Worm (Caenorhabditis elegans) whole organism, L4 larva: Measurements from ENCODE around the gene T20D3.14.
A peak's percentile ranks its signal among the peaks of the same experiment; 100 is the strongest.

Experiments
- F26F4.8 ChIP-seq: fragments of 200-800 bp; sonication (Bioruptor generic); conservative IDR thresholded peaks from 2 replicates; pipeline ENCODE4 v1.3.6; 2022; ENCODE audit warnings: missing genetic modification characterization, missing compliant biosample characterization
- F37D6.2 ChIP-seq: sonication (generic microtip); optimal IDR thresholded peaks from 2 replicates; lab custom pipeline; 2016; ENCODE audit warnings: mild to moderate bottlenecking, missing genetic modification characterization, missing compliant biosample characterization
- T26A8.4 ChIP-seq: fragments of 200-800 bp; sonication (Bioruptor generic); IDR thresholded peaks from 2 replicates; pipeline ENCODE4 v1.3.6; 2022; ENCODE audit warnings: missing genetic modification characterization, missing compliant biosample characterization
- Y105C5A.15 ChIP-seq: fragments of 200-800 bp; sonication (Bioruptor generic); IDR thresholded peaks from 2 replicates; pipeline ENCODE4 v1.3.6; 2022; ENCODE audit warnings: missing genetic modification characterization, missing compliant biosample characterization
- Y48G9A.11 ChIP-seq: fragments of 200-800 bp; sonication (Bioruptor generic); IDR thresholded peaks from 2 replicates; pipeline ENCODE4 v1.3.6; 2022; ENCODE audit warnings: missing genetic modification reagents, missing genetic modification characterization, missing compliant biosample characterization
- Y75B8A.6 ChIP-seq: fragments of 200-800 bp; sonication (Bioruptor generic); IDR thresholded peaks from 2 replicates; pipeline ENCODE4 v1.3.6; 2022; ENCODE audit warnings: missing genetic modification reagents, missing genetic modification characterization, missing compliant biosample characterization
- aha-1 ChIP-seq: fragments of 150-350 bp; peaks from one replicate; lab custom pipeline; 2014; ENCODE audit warnings: missing biosample characterization, missing genetic modification characterization
- arid-1 ChIP-seq: fragments of 200-800 bp; sonication (Bioruptor generic); conservative IDR thresholded peaks from 2 replicates; pipeline ENCODE4 v1.3.6; 2022; ENCODE audit warnings: missing genetic modification reagents, missing genetic modification characterization, missing compliant biosample characterization
- attf-4 ChIP-seq: sonication (generic microtip); optimal IDR thresholded peaks from 3 replicates; lab custom pipeline; 2017; ENCODE audit warnings: missing biosample characterization, missing genetic modification characterization
- ceh-32 ChIP-seq: sonication (generic microtip); optimal IDR thresholded peaks from 2 replicates; lab custom pipeline; 2016; ENCODE audit warnings: mild to moderate bottlenecking, missing genetic modification characterization, missing compliant biosample characterization; ENCODE audit not compliant: poor library complexity
- ceh-44 ChIP-seq: fragments of 200-800 bp; sonication (Bioruptor generic); IDR thresholded peaks from 2 replicates; pipeline ENCODE4 v1.3.6; 2022; ENCODE audit warnings: missing genetic modification reagents, missing genetic modification characterization, missing compliant biosample characterization
- ceh-62 ChIP-seq: sonication (generic microtip); optimal IDR thresholded peaks from 2 replicates; lab custom pipeline; 2017; ENCODE audit warnings: missing biosample characterization, missing genetic modification characterization
- cey-2 ChIP-seq: sonication (generic microtip); optimal IDR thresholded peaks from 3 replicates; lab custom pipeline; 2017; ENCODE audit warnings: missing genetic modification characterization, mild to moderate bottlenecking, missing compliant biosample characterization, antibody characterized with exemption, borderline replicate concordance; ENCODE audit not compliant: insufficient read depth
- daf-12 ChIP-seq: fragments of 150-350 bp; optimal IDR thresholded peaks from 2 replicates; lab custom pipeline; 2014; ENCODE audit warnings: missing biosample characterization, missing genetic modification reagents, missing genetic modification characterization
- daf-16 ChIP-seq, 3 experiments: sonication (generic microtip); optimal IDR thresholded peaks; 2 replicates each; lab custom pipeline; 2016 to 2017; ENCODE audit warnings: missing genetic modification characterization in 3 of 3, missing genetic modification reagents in 3 of 3, mild to moderate bottlenecking in 2 of 3, missing compliant biosample characterization in 2 of 3, missing biosample characterization in 1 of 3, moderate library complexity in 1 of 3
- daf-19 ChIP-seq: fragments of 200-800 bp; sonication (Bioruptor generic); conservative IDR thresholded peaks from 2 replicates; pipeline ENCODE4 v1.3.6; 2022; ENCODE audit warnings: missing genetic modification characterization, missing compliant biosample characterization
- dpl-1 ChIP-seq: fragments of 150-350 bp; optimal IDR thresholded peaks from 2 replicates; lab custom pipeline; 2014; ENCODE audit warnings: missing biosample characterization, missing genetic modification reagents, missing genetic modification characterization
- duxl-1 ChIP-seq: sonication (generic microtip); optimal IDR thresholded peaks from 2 replicates; lab custom pipeline; 2016; ENCODE audit warnings: mild to moderate bottlenecking, missing genetic modification characterization, moderate library complexity, missing compliant biosample characterization; ENCODE audit not compliant: poor library complexity
- dve-1 ChIP-seq: sonication (generic microtip); optimal IDR thresholded peaks from 2 replicates; lab custom pipeline; 2017; ENCODE audit warnings: antibody characterized with exemption, mild to moderate bottlenecking, missing genetic modification characterization, missing compliant biosample characterization; ENCODE audit not compliant: insufficient read depth
- egl-27 ChIP-seq: sonication (generic microtip); optimal IDR thresholded peaks from 3 replicates; lab custom pipeline; 2017; ENCODE audit warnings: missing biosample characterization, missing genetic modification reagents, missing genetic modification characterization
- hif-1 ChIP-seq, 2 experiments: sonication (generic microtip); optimal IDR thresholded peaks; 2 replicates each; lab custom pipeline; 2016 to 2017; ENCODE audit warnings: missing compliant biosample characterization in 2 of 2, missing genetic modification characterization in 2 of 2, missing genetic modification reagents in 2 of 2, missing genotype in 2 of 2, mild to moderate bottlenecking in 1 of 2
- hmg-1.1 ChIP-seq: fragments of 200-800 bp; sonication (Bioruptor generic); IDR thresholded peaks from 2 replicates; pipeline ENCODE4 v1.3.6; 2022; ENCODE audit warnings: missing genetic modification reagents, missing genetic modification characterization, missing compliant biosample characterization
- jun-1 ChIP-seq: fragments of 150-350 bp; optimal IDR thresholded peaks from 2 replicates; lab custom pipeline; 2014; ENCODE audit warnings: missing biosample characterization, missing genetic modification reagents, missing genetic modification characterization
- lim-7 ChIP-seq: fragments of 200-800 bp; sonication (Bioruptor generic); IDR thresholded peaks from 2 replicates; pipeline ENCODE4 v1.3.6; 2022; ENCODE audit warnings: missing genetic modification characterization, missing compliant biosample characterization
- lin-39 ChIP-seq: fragments of 150-350 bp; optimal IDR thresholded peaks from 2 replicates; lab custom pipeline; 2014; ENCODE audit warnings: missing biosample characterization, missing genetic modification reagents, missing genetic modification characterization
- lir-3 ChIP-seq: sonication (generic microtip); optimal IDR thresholded peaks from 2 replicates; lab custom pipeline; 2016; ENCODE audit warnings: mild to moderate bottlenecking, missing genetic modification characterization, missing compliant biosample characterization
- madf-5 ChIP-seq, 2 experiments: fragments of 200-800 bp; sonication (Bioruptor generic); IDR thresholded peaks; 2 replicates each; pipeline ENCODE4 v1.3.6; 2022; ENCODE audit warnings: missing compliant biosample characterization in 2 of 2, missing genetic modification characterization in 2 of 2
- mdl-1 ChIP-seq, 2 experiments: fragments of 150-350 bp in 1 of 2; sonication (generic microtip) in 1 of 2; optimal IDR thresholded peaks; 2 replicates each; lab custom pipeline; 2014 to 2017; ENCODE audit warnings: missing biosample characterization in 2 of 2, missing genetic modification characterization in 2 of 2
- mxl-3 ChIP-seq: fragments of 200-800 bp; sonication (Bioruptor generic); optimal IDR thresholded peaks from 2 replicates; lab custom pipeline; 2018; ENCODE audit warnings: mild to moderate bottlenecking, missing genetic modification characterization, missing compliant biosample characterization
- nhr-10 ChIP-seq: fragments of 150-350 bp; optimal IDR thresholded peaks from 2 replicates; lab custom pipeline; 2014; ENCODE audit warnings: missing biosample characterization, missing genetic modification characterization
- nhr-102 ChIP-seq: sonication (generic microtip); optimal IDR thresholded peaks from 2 replicates; lab custom pipeline; 2016; ENCODE audit warnings: mild to moderate bottlenecking, missing genetic modification characterization, moderate library complexity, missing compliant biosample characterization
- nhr-111 ChIP-seq: fragments of 200-800 bp; sonication (Bioruptor generic); optimal IDR thresholded peaks from 2 replicates; lab custom pipeline; 2018; ENCODE audit warnings: mild to moderate bottlenecking, missing genetic modification characterization, missing compliant biosample characterization
- nhr-76 ChIP-seq: fragments of 150-350 bp; optimal IDR thresholded peaks from 2 replicates; lab custom pipeline; 2014; ENCODE audit warnings: missing biosample characterization, missing genetic modification characterization
- nhr-77 ChIP-seq: fragments of 150-350 bp; optimal IDR thresholded peaks from 2 replicates; lab custom pipeline; 2014; ENCODE audit warnings: missing biosample characterization, missing genetic modification characterization
- pha-4 ChIP-seq, 2 experiments: fragments of 150-350 bp in 1 of 2; fragments of 200-800 bp in 1 of 2; sonication (Bioruptor generic) in 1 of 2; IDR thresholded peaks in 1 of 2; optimal IDR thresholded peaks in 1 of 2; 2 replicates each; pipeline versions ENCODE4 v1.3.6 to Lab custom; 2014 to 2022; ENCODE audit warnings: missing genetic modification characterization in 2 of 2, missing genetic modification reagents in 2 of 2, missing biosample characterization in 1 of 2, missing compliant biosample characterization in 1 of 2
- rbr-2 ChIP-seq: sonication (generic microtip); optimal IDR thresholded peaks from 2 replicates; lab custom pipeline; 2016; ENCODE audit warnings: missing genotype, missing genetic modification characterization, missing compliant biosample characterization
- saeg-2 ChIP-seq: fragments of 200-800 bp; sonication (Bioruptor generic); IDR thresholded peaks from 2 replicates; pipeline ENCODE4 v1.3.6; 2022; ENCODE audit warnings: missing genetic modification reagents, missing genetic modification characterization, missing compliant biosample characterization
- snpc-1.2 ChIP-seq: fragments of 200-800 bp; sonication (Bioruptor generic); IDR thresholded peaks from 2 replicates; pipeline ENCODE4 v1.3.6; 2022; ENCODE audit warnings: missing genetic modification reagents, missing genetic modification characterization, missing compliant biosample characterization
- snpc-4 ChIP-seq: fragments of 150-350 bp; optimal IDR thresholded peaks from 2 replicates; lab custom pipeline; 2014; ENCODE audit warnings: missing biosample characterization, missing genetic modification characterization
- spr-1 ChIP-seq: sonication (generic microtip); optimal IDR thresholded peaks from 2 replicates; lab custom pipeline; 2016; ENCODE audit warnings: mild to moderate bottlenecking, missing genetic modification characterization, missing compliant biosample characterization
- unc-39 ChIP-seq: sonication (generic microtip); optimal IDR thresholded peaks from 2 replicates; lab custom pipeline; 2017; ENCODE audit warnings: missing biosample characterization, missing genetic modification characterization
- unc-62 ChIP-seq, 3 experiments: fragments of 150-350 bp in 1 of 3; sonication (generic microtip); optimal IDR thresholded peaks in 2 of 3; peaks in 1 of 3; 1 replicate in 1 of 3; 2 replicates in 2 of 3; lab custom pipeline; 2014 to 2017; ENCODE audit warnings: missing biosample characterization in 3 of 3, missing genetic modification characterization in 3 of 3, missing genetic modification reagents in 3 of 3, missing genotype in 1 of 3
- zag-1 ChIP-seq: fragments of 150-350 bp; optimal IDR thresholded peaks from 2 replicates; lab custom pipeline; 2014; ENCODE audit warnings: missing biosample characterization, missing genetic modification characterization
- zfp-3 ChIP-seq: fragments of 200-800 bp; sonication (Bioruptor generic); conservative IDR thresholded peaks from 2 replicates; pipeline ENCODE4 v1.3.6; 2022; ENCODE audit warnings: missing genetic modification reagents, missing genetic modification characterization, missing compliant biosample characterization
- zip-11 ChIP-seq: fragments of 200-800 bp; sonication (Bioruptor generic); IDR thresholded peaks from 2 replicates; pipeline ENCODE4 v1.3.6; 2022; ENCODE audit warnings: missing genetic modification characterization, missing compliant biosample characterization
- zip-2 ChIP-seq: fragments of 150-350 bp; optimal IDR thresholded peaks from 2 replicates; lab custom pipeline; 2014; ENCODE audit warnings: missing biosample characterization, missing genetic modification characterization

T20D3.14 gene

DNA sequence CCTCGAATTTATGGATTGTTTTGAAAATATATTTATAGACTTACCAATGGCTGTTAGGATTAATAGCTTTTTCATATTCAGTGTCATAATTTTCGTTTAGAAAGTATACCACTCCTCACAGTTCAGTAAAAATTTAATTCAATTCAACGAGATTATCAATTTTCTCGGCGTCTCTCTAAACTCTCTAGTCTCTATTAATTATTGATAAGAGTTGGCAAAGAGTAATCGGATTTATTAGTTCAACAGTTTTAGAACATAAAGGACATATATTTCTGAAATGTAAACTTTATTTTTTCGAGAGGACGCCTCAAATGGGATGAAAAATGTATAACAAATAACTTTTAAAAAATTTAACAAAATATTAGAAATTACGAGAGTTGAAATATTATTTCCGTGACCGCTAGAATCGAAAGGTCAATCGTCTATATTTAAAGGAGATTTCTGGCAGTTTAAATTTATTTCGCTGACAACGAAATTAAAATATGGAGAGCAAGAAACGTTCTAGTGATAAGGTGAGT, 11.7 kb downstream of the T20D3.14 start, which contains the start of the genes nspg-11 and F49C12.15:
TSS of gene nspg-11 (minus strand) at position 101 of the 518 bp plus-strand sequence.
TSS of gene F49C12.15 (plus strand) at position 468 of the 518 bp plus-strand sequence.
- TF ChIP-seq unc-62 (GFP tag; optimal IDR thresholded peaks at IDR 0.05 in 1 of 2; lab: Kevin White, UChicago) (no peak), unc-62 (tag; optimal IDR thresholded peaks at IDR 0.05; lab: Kevin White, UChicago) (no peak), duxl-1 (tag; lab: Kevin White, UChicago) (no peak), daf-16 (GFP tag; optimal IDR thresholded peaks at IDR 0.05; lab: Kevin White, UChicago) (no peak), daf-16 (tag; optimal IDR thresholded peaks at IDR 0.05; lab: Kevin White, UChicago) (no peak), attf-4 (no peak), hif-1 (tag; optimal IDR thresholded peaks at IDR 0.05; lab: Kevin White, UChicago) (no peak), zip-2 (no peak), jun-1 (tag; lab: Kevin White, UChicago) (no peak), snpc-1.2 (GFP tag; lab: Robert Waterston, UW) (no peak), nhr-102 (no peak), nhr-77 (tag; lab: Kevin White, UChicago) (no peak), daf-19 (no peak), aha-1 (tag; lab: Kevin White, UChicago) (no peak)

DNA sequence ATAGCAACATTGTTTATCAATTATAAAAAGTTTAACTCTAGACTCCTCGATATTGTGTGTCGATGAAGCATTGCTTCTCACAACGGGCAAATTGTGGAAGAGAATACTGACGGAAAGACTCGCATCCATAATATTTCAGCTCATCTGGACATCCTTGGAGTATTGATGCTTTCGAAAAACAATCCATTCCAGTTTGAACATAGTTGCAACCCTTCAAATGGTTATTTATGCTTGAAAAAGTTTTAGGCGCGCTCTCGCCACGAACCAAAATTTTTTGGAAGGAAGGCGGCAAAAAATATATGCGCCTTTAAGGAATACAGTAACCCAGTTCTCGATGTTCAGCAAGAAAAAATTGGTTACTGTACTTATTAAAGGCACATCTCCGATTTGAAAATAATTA, 13.2 kb downstream of the T20D3.14 start:
- TF ChIP-seq Y75B8A.6 (GFP tag; lab: Robert Waterston, UW) (no peak), zag-1 (tag; lab: Kevin White, UChicago) (no peak), dpl-1 (no peak), nhr-102 (peak; percentile 25), zfp-3 (no peak), F37D6.2 (tag; lab: Kevin White, UChicago) (no peak), jun-1 (tag; lab: Kevin White, UChicago) (no peak), pha-4 (GFP tag; IDR thresholded peaks at IDR 0.05; lab: Robert Waterston, UW) (no peak), pha-4 (tag; optimal IDR thresholded peaks at IDR 0.05; lab: Kevin White, UChicago) (no peak), nhr-111 (GFP tag; lab: Kevin White, UChicago) (no peak), F26F4.8 (no peak), lin-39 (tag; lab: Kevin White, UChicago) (no peak), ceh-44 (GFP tag; lab: Robert Waterston, UW) (no peak), snpc-4 (no peak), hmg-1.1 (GFP tag; lab: Robert Waterston, UW) (no peak), unc-62 (GFP tag; optimal IDR thresholded peaks at IDR 0.05 in 1 of 2; lab: Kevin White, UChicago) (no peak), unc-62 (tag; optimal IDR thresholded peaks at IDR 0.05; lab: Kevin White, UChicago) (no peak), arid-1 (GFP tag; lab: Robert Waterston, UW) (0 out of 2 replicates have a peak, but pooled peaks have one; percentile 10), madf-5 (GFP tag; IDR thresholded peaks at IDR 0.05; lab: Robert Waterston, UW) (no peak), nhr-10 (tag; lab: Kevin White, UChicago) (no peak), T26A8.4 (peak; percentile 54; the same call in 1 of the 2 replicates), ceh-62 (no peak), ceh-32 (tag; lab: Kevin White, UChicago) (no peak), dve-1 (tag; lab: Kevin White, UChicago) (peak; percentile 0), daf-12 (no peak), mxl-3 (GFP tag; lab: Kevin White, UChicago) (no peak), duxl-1 (tag; lab: Kevin White, UChicago) (peak; percentile 41), saeg-2 (no peak), cey-2 (no peak), Y48G9A.11 (GFP tag; lab: Robert Waterston, UW) (no peak), egl-27 (no peak), mdl-1 (tag; optimal IDR thresholded peaks at IDR 0.05; lab: Kevin White, UChicago) (no peak), unc-39 (tag; lab: Kevin White, UChicago) (no peak), zip-11 (GFP tag; lab: Robert Waterston, UW) (no peak), zip-2 (no peak), lim-7 (GFP tag; lab: Robert Waterston, UW) (no peak), nhr-76 (no peak), Y105C5A.15 (GFP tag; lab: Robert Waterston, UW) (no peak), rbr-2 (no peak), lir-3 (tag; lab: Kevin White, UChicago) (no peak), spr-1 (tag; lab: Kevin White, UChicago) (no peak)
